Fruit fly (Drosophila melanogaster) whole organism, wandering third instar larva: Measurements from ENCODE around the gene tHMG2.

Experiments
- br ChIP-seq: fragments of 200-800 bp; sonication (Bioruptor generic); optimal IDR thresholded peaks from 2 replicates; lab custom pipeline; 2016; ENCODE audit warnings: missing biosample characterization, missing genetic modification characterization
- fru ChIP-seq: fragments of 200-800 bp; sonication (Bioruptor generic); optimal IDR thresholded peaks from 3 replicates; lab custom pipeline; 2016; ENCODE audit warnings: missing biosample characterization, mild to moderate bottlenecking, missing genetic modification characterization

DNA sequence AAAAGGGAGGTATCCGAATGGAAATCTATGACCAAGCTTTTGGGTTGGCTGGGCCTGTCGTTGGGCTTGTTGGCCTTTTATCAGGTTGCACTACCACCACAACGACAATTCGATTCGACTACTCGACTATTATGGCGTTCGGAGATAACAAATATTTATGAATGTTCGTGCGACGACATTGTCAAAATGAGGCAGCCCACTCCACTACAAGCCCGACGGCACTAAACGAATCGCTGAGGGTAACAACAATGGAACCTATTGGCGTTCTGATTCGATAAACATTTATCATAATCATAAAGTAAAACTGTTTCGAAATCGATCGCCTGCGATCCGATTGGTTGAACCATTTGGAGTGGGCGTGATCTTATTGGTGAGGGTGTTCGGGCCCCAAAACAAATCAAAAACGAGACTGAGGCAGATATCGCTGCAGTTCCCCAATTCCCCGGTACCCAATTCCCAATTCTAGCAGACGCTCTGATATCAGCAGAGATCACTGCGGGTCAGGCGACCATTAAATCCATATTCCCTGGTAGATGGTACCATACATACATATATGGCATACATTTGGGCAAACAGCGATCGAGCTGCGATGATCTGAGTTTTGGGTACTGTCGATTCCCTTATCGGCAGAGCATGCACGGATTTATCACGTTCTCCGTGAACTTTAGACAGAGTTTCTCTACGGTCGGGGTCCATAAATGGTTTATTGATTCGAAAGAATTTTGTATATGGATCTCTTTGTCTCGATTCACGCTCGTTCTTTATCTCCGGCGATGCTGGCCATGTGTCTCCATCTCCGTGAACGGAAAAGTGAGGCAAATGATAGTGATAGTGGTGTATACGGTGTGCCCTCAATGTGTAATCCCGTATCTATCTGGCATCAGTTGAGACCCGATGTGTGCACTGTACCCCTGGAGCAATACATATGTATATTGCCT, 38.1 kb upstream of the tHMG2 start:
- TF ChIP-seq fru (GFP tag; lab: Kevin White, UChicago) (no peak), br (GFP tag; lab: Kevin White, UChicago) (no peak)
